Worm (Caenorhabditis elegans): Measurements from ENCODE around the gene Y73B6A.1.

DNA sequence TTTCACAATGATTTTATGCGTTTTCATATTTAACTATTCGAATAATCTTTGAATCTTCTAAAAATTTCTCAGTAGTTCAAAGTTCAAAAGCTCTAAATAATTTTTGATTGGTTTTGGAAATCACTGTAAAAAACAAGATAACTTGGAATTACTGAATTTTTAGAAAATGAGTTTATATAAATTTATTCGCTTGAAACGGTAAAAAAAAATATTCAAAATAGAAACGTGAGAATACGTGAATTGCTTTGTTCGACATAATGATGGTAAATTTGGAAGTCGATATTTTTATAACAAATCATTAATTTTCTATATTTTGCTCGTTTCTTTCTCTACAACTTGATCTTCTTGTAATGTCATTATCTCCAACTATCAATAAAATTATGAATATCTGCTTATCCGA lies 44.4 kb downstream of the Y73B6A.1 start, which contains the start of gene C01B10.44:
- TF ChIP-seq ztf-11 (tag; optimal IDR thresholded peaks at IDR 0.05) (no peak), pqm-1 (tag; optimal IDR thresholded peaks at IDR 0.05) (no peak), nhr-77 (tag; optimal IDR thresholded peaks at IDR 0.05) (no peak), F16B12.6 (tag; optimal IDR thresholded peaks at IDR 0.05) (no peak), unc-130 (tag; optimal IDR thresholded peaks at IDR 0.05) (no peak)

Data from whole organism, L1 larva.